Worm (Caenorhabditis elegans): ENCODE measurements around the gene rap-2.

The rap-2 gene

ce11 chrV:15089438-15089837 lies 25.6 kb upstream of the rap-2 start, which contains the start of the genes C01G10.5 and C01G10.4:
Gene C01G10.5, minus strand, starts transcription at chrV:15089538.
Gene C01G10.4, plus strand, starts transcription at chrV:15089740.
- TF ChIP-seq tag-97 (GFP tag; IDR thresholded peaks at IDR 0.05) (no peak), nhr-237 (tag; optimal IDR thresholded peaks at IDR 0.05) (no peak), nhr-111 (GFP tag; optimal IDR thresholded peaks at IDR 0.05) (no peak), pqm-1 (tag; optimal IDR thresholded peaks at IDR 0.05) (no peak), ceh-20 (GFP tag; IDR thresholded peaks at IDR 0.05) (no peak), ceh-28 (tag; optimal IDR thresholded peaks at IDR 0.05) (no peak), nhr-42 (GFP tag; IDR thresholded peaks at IDR 0.05) (no peak), madf-5 (GFP tag; IDR thresholded peaks at IDR 0.05) (no peak), egl-43 (GFP tag; IDR thresholded peaks at IDR 0.05) (no peak), dmd-6 (GFP tag; IDR thresholded peaks at IDR 0.05) (no peak), set-16 (GFP tag; IDR thresholded peaks at IDR 0.05) (no peak), F44E2.7 (GFP tag; IDR thresholded peaks at IDR 0.05) (no peak), mxl-2 (GFP tag; conservative IDR thresholded peaks at IDR 0.05) (no peak), lin-38 (GFP tag; IDR thresholded peaks at IDR 0.05) (no peak), snpc-4 (tag; optimal IDR thresholded peaks at IDR 0.05) (no peak), ceh-82 (tag; optimal IDR thresholded peaks at IDR 0.05) (no peak), zfp-3 (GFP tag; conservative IDR thresholded peaks at IDR 0.05) (no peak), nhr-76 (tag; optimal IDR thresholded peaks at IDR 0.05) (no peak), fos-1 (tag; optimal IDR thresholded peaks at IDR 0.05) (no peak)

- TF ChIP-seq nhr-41 (GFP tag; IDR thresholded peaks at IDR 0.05): no peak
- no peak for TF ChIP-seq ZK546.5 (tag; optimal IDR thresholded peaks at IDR 0.05)
- TF ChIP-seq lin-13 (GFP tag; optimal IDR thresholded peaks at IDR 0.05): no peak
- TF ChIP-seq Y48G9A.11 (GFP tag; IDR thresholded peaks at IDR 0.05): no peak
- no peak for TF ChIP-seq ztf-11 (tag; optimal IDR thresholded peaks at IDR 0.05)
- no peak for TF ChIP-seq duxl-1 (tag; optimal IDR thresholded peaks at IDR 0.05; ENCODE audit: poor library complexity)
- TF ChIP-seq lim-7 (GFP tag; IDR thresholded peaks at IDR 0.05): no peak
- no peak for TF ChIP-seq T26A8.4 (GFP tag; IDR thresholded peaks at IDR 0.05)
- TF ChIP-seq jun-1 (tag; optimal IDR thresholded peaks at IDR 0.05): no peak
- no peak for TF ChIP-seq F44E2.7 (GFP tag; IDR thresholded peaks at IDR 0.05)
- TF ChIP-seq ceh-32 (tag; optimal IDR thresholded peaks at IDR 0.05; ENCODE audit: poor library complexity): no peak
- no peak for TF ChIP-seq F10B5.3 (tag; optimal IDR thresholded peaks at IDR 0.05)
- no peak for TF ChIP-seq ZK337.2 (GFP tag; IDR thresholded peaks at IDR 0.05)
- TF ChIP-seq nhr-25 (tag; optimal IDR thresholded peaks at IDR 0.05; ENCODE audit: borderline replicate concordance, insufficient read depth): no peak
- no peak for TF ChIP-seq F49E8.2 (tag; optimal IDR thresholded peaks at IDR 0.05; ENCODE audit: borderline replicate concordance)
- TF ChIP-seq saeg-2 (GFP tag; IDR thresholded peaks at IDR 0.05): no peak
Measured at ce11 chrV:15088613-15089012, 24.7 kb upstream of the rap-2 start, which contains the start of gene C01G10.18. Gene C01G10.18, minus strand, starts transcription at chrV:15088713.

ce11 chrV:15087207-15087706 lies 23.4 kb upstream of the rap-2 start, which contains the start of the genes C01G10.15 and C01G10.6:
Gene C01G10.15, minus strand, starts transcription at chrV:15087307.
Gene C01G10.6, plus strand, starts transcription at chrV:15087656.
- no peak for TF ChIP-seq ceh-82 (tag; optimal IDR thresholded peaks at IDR 0.05)
- no peak for TF ChIP-seq mxl-2 (GFP tag; conservative IDR thresholded peaks at IDR 0.05)
- TF ChIP-seq pqm-1 (tag; optimal IDR thresholded peaks at IDR 0.05): no peak
- no peak for TF ChIP-seq daf-19 (GFP tag; conservative IDR thresholded peaks at IDR 0.05)
- no peak for TF ChIP-seq lin-1 (GFP tag; IDR thresholded peaks at IDR 0.05)
- no peak for TF ChIP-seq ces-1 (GFP tag; optimal IDR thresholded peaks at IDR 0.05)
- TF ChIP-seq daf-8 (GFP tag; IDR thresholded peaks at IDR 0.05): no peak
- no peak for TF ChIP-seq attf-4 (tag; optimal IDR thresholded peaks at IDR 0.05)
- no peak for TF ChIP-seq ceh-44 (GFP tag; IDR thresholded peaks at IDR 0.05)
- no peak for TF ChIP-seq sdz-12 (GFP tag; optimal IDR thresholded peaks at IDR 0.05)
- TF ChIP-seq ceh-28 (tag; optimal IDR thresholded peaks at IDR 0.05): no peak
- TF ChIP-seq ceh-32 (tag; optimal IDR thresholded peaks at IDR 0.05; ENCODE audit: poor library complexity): no peak
- no peak for TF ChIP-seq mdl-1 (tag; optimal IDR thresholded peaks at IDR 0.05)
- TF ChIP-seq zfp-2 (tag; optimal IDR thresholded peaks at IDR 0.05): no peak

All from whole organism, L4 larva.